Fruit fly (Drosophila melanogaster): ENCODE data around the gene RabGGTb.

Gene RabGGTb

DNA sequence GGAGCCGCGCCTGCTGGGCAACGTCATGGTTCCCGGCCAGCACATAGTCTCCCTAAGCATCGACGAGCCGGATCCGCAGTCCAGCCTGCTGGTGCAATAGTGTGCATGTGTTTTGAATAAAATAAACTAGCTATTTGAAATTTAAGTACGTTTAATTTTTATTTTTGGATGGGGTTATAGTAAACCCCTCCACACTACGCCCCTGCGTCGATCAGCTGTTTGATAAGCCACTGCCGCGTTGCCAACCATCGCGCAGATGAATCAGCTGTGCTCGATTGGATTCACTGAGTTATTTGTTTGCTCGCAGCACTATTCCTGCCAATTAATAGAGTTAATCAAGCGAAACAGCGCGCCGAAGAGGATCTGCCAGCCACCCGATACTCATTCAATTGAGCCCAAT, at the start of gene RabGGTb (continued):
- TF ChIP-seq amos (GFP tag; IDR thresholded peaks at IDR 0.05; ENCODE audit: partially characterized antibody) (no peak; the same call in 1 of the 2 replicates), zfh1 (GFP tag; IDR thresholded peaks at IDR 0.05) (peak; percentile 82; the same call in 2 of the 3 replicates), tll (GFP tag; optimal IDR thresholded peaks at IDR 0.05) (no peak), Dek (tag; optimal IDR thresholded peaks at IDR 0.05) (peak; percentile 39), CG4730 (GFP tag; IDR thresholded peaks at IDR 0.05) (peak; percentile 62), CG18619 (GFP tag; optimal IDR thresholded peaks at IDR 0.05) (peak; percentile 44), chinmo (GFP tag; IDR thresholded peaks at IDR 0.05; ENCODE audit: partially characterized antibody) (no peak), pum (GFP tag; optimal IDR thresholded peaks at IDR 0.05) (peak; percentile 71), CG1647 (GFP tag; optimal IDR thresholded peaks at IDR 0.05) (peak; percentile 48), Meics (GFP tag; optimal IDR thresholded peaks at IDR 0.05) (peak; percentile 66), tna (GFP tag; IDR thresholded peaks at IDR 0.05; ENCODE audit: partially characterized antibody) (no peak; the same call in 1 of the 2 replicates), bbx (GFP tag; IDR thresholded peaks at IDR 0.05; ENCODE audit: partially characterized antibody) (no peak), bowl (GFP tag; IDR thresholded peaks at IDR 0.05) (peak; percentile 46; the same call in 1 of the 2 replicates), Hand (GFP tag; optimal IDR thresholded peaks at IDR 0.05) (peak; percentile 41), inv (GFP tag; IDR thresholded peaks at IDR 0.05; ENCODE audit: partially characterized antibody) (no peak), schlank (tag; optimal IDR thresholded peaks at IDR 0.05) (peak; percentile 6), E2f1 (GFP tag; IDR thresholded peaks at IDR 0.05) (peak; percentile 63), Doc2 (GFP tag; IDR thresholded peaks at IDR 0.05) (no peak), luna (GFP tag; optimal IDR thresholded peaks at IDR 0.05) (no peak), Six4 (GFP tag; optimal IDR thresholded peaks at IDR 0.05) (no peak), Tbp (GFP tag; optimal IDR thresholded peaks at IDR 0.05) (no peak), Poxn (GFP tag; IDR thresholded peaks at IDR 0.05) (0 out of 2 replicates have a peak, but pooled peaks have one; percentile 13), z (GFP tag; IDR thresholded peaks at IDR 0.05) (no peak), fu2 (GFP tag; optimal IDR thresholded peaks at IDR 0.05) (peak; percentile 43), CG6254 (GFP tag; optimal IDR thresholded peaks at IDR 0.05) (no peak), CG8924 (tag; optimal IDR thresholded peaks at IDR 0.05) (peak; percentile 34), fru (optimal IDR thresholded peaks at IDR 0.05) (no peak), CG6765 (GFP tag; optimal IDR thresholded peaks at IDR 0.05) (peak; percentile 28), CG9215 (GFP tag; IDR thresholded peaks at IDR 0.05) (peak; percentile 64), p53 (GFP tag; optimal IDR thresholded peaks at IDR 0.05) (peak; percentile 7), CG10147 (GFP tag; optimal IDR thresholded peaks at IDR 0.05) (peak; percentile 29), CG14667 (GFP tag; IDR thresholded peaks at IDR 0.05) (peak; percentile 51), Abd-B (GFP tag; optimal IDR thresholded peaks at IDR 0.05) (no peak), Ravus (GFP tag; IDR thresholded peaks at IDR 0.05) (peak; percentile 10), CG31388 (GFP tag; optimal IDR thresholded peaks at IDR 0.05) (no peak), Hsf (GFP tag; optimal IDR thresholded peaks at IDR 0.05) (peak; percentile 59), CG10431 (GFP tag; optimal IDR thresholded peaks at IDR 0.05) (no peak), Xbp1 (GFP tag; optimal IDR thresholded peaks at IDR 0.05) (peak; percentile 56), CG1603 (tag; optimal IDR thresholded peaks at IDR 0.05) (peak; percentile 77), org-1 (GFP tag; optimal IDR thresholded peaks at IDR 0.05) (peak; percentile 26), jigr1 (GFP tag; IDR thresholded peaks at IDR 0.05) (no peak), cato (GFP tag; optimal IDR thresholded peaks at IDR 0.05; ENCODE audit: borderline replicate concordance) (no peak), gem (tag; optimal IDR thresholded peaks at IDR 0.05) (peak; percentile 51), gce (GFP tag; IDR thresholded peaks at IDR 0.05) (peak; percentile 54; the same call in 1 of the 3 replicates), twi (tag; optimal IDR thresholded peaks at IDR 0.05) (no peak), CG13123 (GFP tag; optimal IDR thresholded peaks at IDR 0.05) (no peak), pan (optimal IDR thresholded peaks at IDR 0.05) (no peak), pan (GFP tag; optimal IDR thresholded peaks at IDR 0.05 in 1 of 2, IDR thresholded peaks at IDR 0.05 in 1 of 2) (peak in 1 of 2 experiments; percentile 82), Dbx (GFP tag; IDR thresholded peaks at IDR 0.05) (peak; percentile 81), yki (optimal IDR thresholded peaks at IDR 0.05) (no peak), tx (GFP tag; optimal IDR thresholded peaks at IDR 0.05) (peak; percentile 36), wor (GFP tag; IDR thresholded peaks at IDR 0.05) (peak; percentile 42; the same call in 1 of the 2 replicates)

All from whole organism, embryonic.